Worm (Caenorhabditis elegans): ENCODE results near the gene ZK354.2.

- TF ChIP-seq unc-62 (GFP tag; optimal IDR thresholded peaks at IDR 0.05) (no peak), nhr-28 (tag; optimal IDR thresholded peaks at IDR 0.05) (no peak), blmp-1 (tag; optimal IDR thresholded peaks at IDR 0.05) (no peak)
Observed at ce11 chrIV:5332178-5332577, 19.0 kb downstream of the ZK354.2 start, which contains the start of gene Y4C6B.3.

All from whole organism, mixed stage, embryonic.